Worm (Caenorhabditis elegans) whole organism, L2 larva: ENCODE results near the gene Y60C6A.3.

Experiments used
- aly-2 ChIP-seq: fragments of 150-350 bp; optimal IDR thresholded peaks from 2 replicates; lab custom pipeline; 2014; ENCODE audit warnings: missing biosample characterization, missing genetic modification characterization
- ama-1 ChIP-seq: fragments of 150-350 bp; optimal IDR thresholded peaks from 2 replicates; lab custom pipeline; 2018; ENCODE audit warnings: inconsistent platforms
- ceh-82 ChIP-seq: fragments of 150-350 bp; optimal IDR thresholded peaks from 2 replicates; lab custom pipeline; 2014; ENCODE audit warnings: missing biosample characterization, missing genetic modification characterization
- egl-27 ChIP-seq: sonication (generic microtip); optimal IDR thresholded peaks from 3 replicates; lab custom pipeline; 2017; ENCODE audit warnings: missing biosample characterization, missing genetic modification reagents, missing genetic modification characterization
- elt-3 ChIP-seq: sonication (generic microtip); optimal IDR thresholded peaks from 2 replicates; lab custom pipeline; 2017; ENCODE audit warnings: missing biosample characterization, missing genetic modification characterization
- fos-1 ChIP-seq: fragments of 150-350 bp; optimal IDR thresholded peaks from 2 replicates; lab custom pipeline; 2014; ENCODE audit warnings: missing biosample characterization, missing genetic modification characterization
- lsy-2 ChIP-seq, 2 experiments: fragments of 150-350 bp in 1 of 2; sonication (generic microtip) in 1 of 2; optimal IDR thresholded peaks; 2 replicates each; lab custom pipeline; 2014 to 2017; ENCODE audit warnings: missing biosample characterization in 2 of 2, missing genetic modification characterization in 2 of 2
- mdl-1 ChIP-seq, 2 experiments: fragments of 150-350 bp in 1 of 2; sonication (generic microtip) in 1 of 2; optimal IDR thresholded peaks; 2 replicates each; lab custom pipeline; 2017; ENCODE audit warnings: missing biosample characterization in 2 of 2, missing genetic modification characterization in 2 of 2
- nhr-11 ChIP-seq: fragments of 150-350 bp; optimal IDR thresholded peaks from 2 replicates; lab custom pipeline; 2014; ENCODE audit warnings: missing biosample characterization, missing genetic modification characterization
- nhr-12 ChIP-seq: fragments of 150-350 bp; optimal IDR thresholded peaks from 2 replicates; lab custom pipeline; 2014; ENCODE audit warnings: missing biosample characterization, missing genetic modification characterization
- nhr-25 ChIP-seq: fragments of 150-350 bp; sonication (generic microtip); optimal IDR thresholded peaks from 3 replicates; lab custom pipeline; 2014; ENCODE audit warnings: missing biosample characterization, missing genetic modification characterization
- snpc-4 ChIP-seq: fragments of 150-350 bp; optimal IDR thresholded peaks from 2 replicates; lab custom pipeline; 2014; ENCODE audit warnings: missing biosample characterization, missing genetic modification characterization
- zag-1 ChIP-seq: fragments of 150-350 bp; optimal IDR thresholded peaks from 2 replicates; lab custom pipeline; 2014; ENCODE audit warnings: missing biosample characterization, missing genetic modification characterization

ce11 chrV:4801943-4802342 lies 16.3 kb downstream of the Y60C6A.3 start:
- TF ChIP-seq nhr-25 (tag; lab: Kevin White, UChicago) = no peak
- TF ChIP-seq snpc-4 (tag; lab: Kevin White, UChicago) = no peak
- no peak for TF ChIP-seq mdl-1 (tag; optimal IDR thresholded peaks at IDR 0.05; lab: Kevin White, UChicago)
- TF ChIP-seq elt-3 (tag; lab: Kevin White, UChicago) = no peak
- no peak for TF ChIP-seq aly-2 (tag; lab: Kevin White, UChicago)
- TF ChIP-seq egl-27 = no peak
- TF ChIP-seq ceh-82 (tag; lab: Kevin White, UChicago) = no peak
- no peak for TF ChIP-seq nhr-12 (tag; lab: Kevin White, UChicago)
- TF ChIP-seq fos-1 (tag; lab: Kevin White, UChicago) = no peak
- no peak for TF ChIP-seq nhr-11 (tag; lab: Kevin White, UChicago)
- no peak for TF ChIP-seq zag-1 (tag; lab: Kevin White, UChicago)
- no peak for TF ChIP-seq lsy-2 (tag; optimal IDR thresholded peaks at IDR 0.05; lab: Kevin White, UChicago)
- TF ChIP-seq ama-1 (lab: Kevin White, UChicago) = no peak
